Worm (Caenorhabditis elegans) whole organism, early embryonic: Measurements from ENCODE around the gene F37C4.6.

Experiments used
- B0310.2 ChIP-seq: sonication (generic microtip); optimal IDR thresholded peaks from 2 replicates; lab custom pipeline; 2016; ENCODE audit warnings: mild to moderate bottlenecking, missing genetic modification characterization, missing compliant biosample characterization
- F13C5.2 ChIP-seq: sonication (generic microtip); optimal IDR thresholded peaks from 2 replicates; lab custom pipeline; 2017; ENCODE audit warnings: mild to moderate bottlenecking, missing genetic modification characterization, inconsistent platforms, missing compliant biosample characterization
- aly-1 ChIP-seq: sonication (generic microtip); optimal IDR thresholded peaks from 2 replicates; lab custom pipeline; 2016; ENCODE audit warnings: missing genetic modification characterization, missing compliant biosample characterization
- ama-1 ChIP-seq: fragments of 150-350 bp; optimal IDR thresholded peaks from 2 replicates; lab custom pipeline; 2014
- ceh-13 ChIP-seq: fragments of 200-800 bp; sonication (Bioruptor generic); optimal IDR thresholded peaks from 2 replicates; lab custom pipeline; 2018; ENCODE audit warnings: mild to moderate bottlenecking, missing genetic modification characterization, missing compliant biosample characterization
- ceh-36 ChIP-seq: sonication (generic microtip); optimal IDR thresholded peaks from 2 replicates; lab custom pipeline; 2016; ENCODE audit warnings: missing genetic modification characterization, inconsistent platforms, missing compliant biosample characterization
- ets-7 ChIP-seq: sonication (generic microtip); optimal IDR thresholded peaks from 2 replicates; lab custom pipeline; 2016; ENCODE audit warnings: missing genotype, missing genetic modification characterization, missing compliant biosample characterization
- flt-1 ChIP-seq: fragments of 200-800 bp; sonication (Bioruptor generic); IDR thresholded peaks from 2 replicates; pipeline ENCODE4 v1.3.6; 2022; ENCODE audit warnings: missing genetic modification characterization, missing compliant biosample characterization
- hmbx-1 ChIP-seq: sonication (generic microtip); optimal IDR thresholded peaks from 2 replicates; lab custom pipeline; 2016; ENCODE audit warnings: mild to moderate bottlenecking, missing genetic modification characterization, missing compliant biosample characterization
- hmg-4 ChIP-seq: fragments of 200-800 bp; sonication (Bioruptor generic); optimal IDR thresholded peaks from 2 replicates; lab custom pipeline; 2018; ENCODE audit warnings: mild to moderate bottlenecking, missing genetic modification characterization, missing compliant biosample characterization
- hnd-1 ChIP-seq: sonication (generic microtip); optimal IDR thresholded peaks from 2 replicates; lab custom pipeline; 2016; ENCODE audit warnings: missing genetic modification characterization, missing compliant biosample characterization
- pes-1 ChIP-seq: fragments of 200-800 bp; sonication (Bioruptor generic); IDR thresholded peaks from 2 replicates; pipeline ENCODE4 v1.3.6; 2022; ENCODE audit warnings: missing genetic modification reagents, missing genetic modification characterization, missing compliant biosample characterization
- scrt-1 ChIP-seq: fragments of 200-800 bp; sonication (Bioruptor generic); IDR thresholded peaks from 2 replicates; pipeline ENCODE4 v1.3.6; 2022; ENCODE audit warnings: missing genetic modification characterization, missing compliant biosample characterization
- sea-1 ChIP-seq: fragments of 200-800 bp; sonication (Bioruptor generic); conservative IDR thresholded peaks from 2 replicates; pipeline ENCODE4 v1.3.6; 2022; ENCODE audit warnings: missing genetic modification characterization, missing compliant biosample characterization
- tbx-11 ChIP-seq: fragments of 200-800 bp; sonication (Bioruptor generic); IDR thresholded peaks from 2 replicates; pipeline ENCODE4 v1.3.6; 2022; ENCODE audit warnings: missing genetic modification characterization, missing compliant biosample characterization
- tbx-37 ChIP-seq: fragments of 200-800 bp; sonication (Bioruptor generic); conservative IDR thresholded peaks from 2 replicates; pipeline ENCODE4 v1.3.6; 2022; ENCODE audit warnings: missing genetic modification reagents, missing genetic modification characterization, missing compliant biosample characterization
- tra-4 ChIP-seq: sonication (generic microtip); optimal IDR thresholded peaks from 2 replicates; lab custom pipeline; 2017; ENCODE audit warnings: missing genetic modification characterization, missing compliant biosample characterization

The F37C4.6 gene

ce11 chrIV:3844004-3844403, 34.1 kb downstream of the F37C4.6 start:
- TF ChIP-seq tbx-37 (GFP tag; lab: Robert Waterston, UW) (no peak), hmg-4 (GFP tag; lab: Kevin White, UChicago) (peak; percentile 24), scrt-1 (GFP tag; lab: Robert Waterston, UW) (no peak)

- no peak for TF ChIP-seq tbx-37 (GFP tag; lab: Robert Waterston, UW)
- TF ChIP-seq ceh-36 (tag; lab: Kevin White, UChicago) = peak; percentile 43
These were observed 35.1 kb downstream of the F37C4.6 start for ce11 chrIV:3843019-3843527.

- TF ChIP-seq ceh-36 (tag; lab: Kevin White, UChicago) (peak; percentile 47), ceh-13 (GFP tag; lab: Kevin White, UChicago) (no peak)
These were observed 36.5 kb downstream of the F37C4.6 start for ce11 chrIV:3841607-3842006.

- TF ChIP-seq tra-4 (tag; lab: Kevin White, UChicago) = no peak
- no peak for TF ChIP-seq hmbx-1 (tag; lab: Kevin White, UChicago)
These were observed 37.7 kb downstream of the F37C4.6 start for ce11 chrIV:3840480-3840879.

ce11 chrIV:3839420-3839819, 38.7 kb downstream of the F37C4.6 start, which contains the start of gene F28F9.2:
F28F9.2 (plus strand) TSS chrIV:3839720.
- no peak for TF ChIP-seq ceh-13 (GFP tag; lab: Kevin White, UChicago)
- no peak for TF ChIP-seq tbx-11
- no peak for TF ChIP-seq tbx-37 (GFP tag; lab: Robert Waterston, UW)
- TF ChIP-seq aly-1 = no peak
- no peak for TF ChIP-seq hmbx-1 (tag; lab: Kevin White, UChicago)
- TF ChIP-seq flt-1 (GFP tag; lab: Robert Waterston, UW) = no peak
- no peak for TF ChIP-seq sea-1

ce11 chrIV:3838687-3839086, 39.4 kb downstream of the F37C4.6 start:
- TF ChIP-seq ceh-36 (tag; lab: Kevin White, UChicago) (no peak), pes-1 (GFP tag; lab: Robert Waterston, UW) (no peak), scrt-1 (GFP tag; lab: Robert Waterston, UW) (no peak), tbx-11 (no peak)

- TF ChIP-seq ama-1 (lab: Kevin White, UChicago) = no peak
- no peak for TF ChIP-seq ceh-13 (GFP tag; lab: Kevin White, UChicago)
- no peak for TF ChIP-seq flt-1 (GFP tag; lab: Robert Waterston, UW)
- no peak for TF ChIP-seq tra-4 (tag; lab: Kevin White, UChicago)
- no peak for TF ChIP-seq aly-1
- TF ChIP-seq sea-1 = no peak
- no peak for TF ChIP-seq pes-1 (GFP tag; lab: Robert Waterston, UW)
- TF ChIP-seq tbx-37 (GFP tag; lab: Robert Waterston, UW) = no peak
These were observed 43.1 kb downstream of the F37C4.6 start, which contains the start of gene cal-3 for ce11 chrIV:3835065-3835464. cal-3 (minus strand) TSS chrIV:3835165.

ce11 chrIV:3833778-3834177, 44.4 kb downstream of the F37C4.6 start:
- TF ChIP-seq aly-1 = no peak
- no peak for TF ChIP-seq hmbx-1 (tag; lab: Kevin White, UChicago)
- no peak for TF ChIP-seq sea-1
- no peak for TF ChIP-seq ceh-36 (tag; lab: Kevin White, UChicago)
- TF ChIP-seq hnd-1 = no peak
- no peak for TF ChIP-seq ceh-13 (GFP tag; lab: Kevin White, UChicago)
- no peak for TF ChIP-seq B0310.2 (tag; lab: Kevin White, UChicago)
- TF ChIP-seq tbx-37 (GFP tag; lab: Robert Waterston, UW) = no peak
- no peak for TF ChIP-seq flt-1 (GFP tag; lab: Robert Waterston, UW)
- TF ChIP-seq tbx-11 = no peak
- TF ChIP-seq ama-1 (lab: Kevin White, UChicago) = no peak
- TF ChIP-seq ets-7 (tag; lab: Kevin White, UChicago) = no peak
- no peak for TF ChIP-seq pes-1 (GFP tag; lab: Robert Waterston, UW)
- no peak for TF ChIP-seq hmg-4 (GFP tag; lab: Kevin White, UChicago)
- no peak for TF ChIP-seq tra-4 (tag; lab: Kevin White, UChicago)
- TF ChIP-seq F13C5.2 (tag; lab: Kevin White, UChicago) = no peak
- TF ChIP-seq scrt-1 (GFP tag; lab: Robert Waterston, UW) = no peak

ce11 chrIV:3832040-3832439, 46.1 kb downstream of the F37C4.6 start:
- no peak for TF ChIP-seq B0310.2 (tag; lab: Kevin White, UChicago)
- no peak for TF ChIP-seq ets-7 (tag; lab: Kevin White, UChicago)
- no peak for TF ChIP-seq pes-1 (GFP tag; lab: Robert Waterston, UW)
- no peak for TF ChIP-seq scrt-1 (GFP tag; lab: Robert Waterston, UW)
- no peak for TF ChIP-seq tra-4 (tag; lab: Kevin White, UChicago)
- no peak for TF ChIP-seq ceh-36 (tag; lab: Kevin White, UChicago)
- no peak for TF ChIP-seq hmbx-1 (tag; lab: Kevin White, UChicago)
- TF ChIP-seq tbx-37 (GFP tag; lab: Robert Waterston, UW) = no peak
- no peak for TF ChIP-seq tbx-11
- no peak for TF ChIP-seq flt-1 (GFP tag; lab: Robert Waterston, UW)
- TF ChIP-seq hmg-4 (GFP tag; lab: Kevin White, UChicago) = no peak
